Fruit fly (Drosophila melanogaster): ENCODE results near the gene spo.

dm6 chr3L:5599592-5599991, 7.2 kb upstream of the spo start, which contains the start of gene CG10591:
- no peak for TF ChIP-seq h (optimal IDR thresholded peaks at IDR 0.05)
- TF ChIP-seq Myc (optimal IDR thresholded peaks at IDR 0.05): no peak
- TF ChIP-seq psq (optimal IDR thresholded peaks at IDR 0.05): no peak
- no peak for TF ChIP-seq ttk (optimal IDR thresholded peaks at IDR 0.05)
